Fruit fly (Drosophila melanogaster) whole organism, embryonic: ENCODE results near the gene CG18596.

Experiments
- B-H1 ChIP-seq: fragments of 200-800 bp; sonication (Bioruptor generic); IDR thresholded peaks from 3 replicates; pipeline ENCODE4 v1.3.6; 2022; ENCODE audit warnings: missing biosample characterization, missing genetic modification characterization
- CG10654 ChIP-seq: fragments of 200-800 bp; sonication (Bioruptor generic); optimal IDR thresholded peaks from 2 replicates; lab custom pipeline; 2016; ENCODE audit warnings: missing biosample characterization, missing genetic modification characterization
- CG11504 ChIP-seq: fragments of 200-800 bp; sonication (Bioruptor generic); optimal IDR thresholded peaks from 3 replicates; lab custom pipeline; 2019; ENCODE audit warnings: missing biosample characterization, mild to moderate bottlenecking, missing genetic modification characterization, moderate library complexity
- CG14667 ChIP-seq: fragments of 200-800 bp; sonication (Bioruptor generic); IDR thresholded peaks from 2 replicates; pipeline ENCODE4 v1.3.6; 2022; ENCODE audit warnings: missing biosample characterization, missing genetic modification characterization
- CG14860 ChIP-seq: fragments of 200-800 bp; sonication (Bioruptor generic); IDR thresholded peaks from 3 replicates; pipeline ENCODE4 v1.3.6; 2022; ENCODE audit warnings: missing biosample characterization, missing genetic modification characterization; ENCODE audit not compliant: partially characterized antibody
- CG15011 ChIP-seq: fragments of 200-800 bp; sonication (Bioruptor generic); optimal IDR thresholded peaks from 3 replicates; lab custom pipeline; 2018; ENCODE audit warnings: missing biosample characterization, mild to moderate bottlenecking, missing genetic modification characterization
- CG1647 ChIP-seq: fragments of 200-800 bp; sonication (Bioruptor generic); optimal IDR thresholded peaks from 3 replicates; lab custom pipeline; 2016; ENCODE audit warnings: missing biosample characterization, missing genetic modification characterization
- CG17568 ChIP-seq: fragments of 200-800 bp; sonication (Bioruptor generic); optimal IDR thresholded peaks from 2 replicates; lab custom pipeline; 2018; ENCODE audit warnings: missing biosample characterization, mild to moderate bottlenecking, missing genetic modification characterization, moderate library complexity
- CG17802 ChIP-seq: fragments of 200-800 bp; sonication (Bioruptor generic); optimal IDR thresholded peaks from 2 replicates; lab custom pipeline; 2018; ENCODE audit warnings: missing biosample characterization, mild to moderate bottlenecking, missing genetic modification characterization, moderate library complexity
- CG1832 ChIP-seq: fragments of 200-800 bp; sonication (Bioruptor generic); optimal IDR thresholded peaks from 2 replicates; lab custom pipeline; 2017; ENCODE audit warnings: missing biosample characterization, mild to moderate bottlenecking, missing genetic modification characterization, inconsistent platforms
- CG31441 ChIP-seq: fragments of 200-800 bp; sonication (Bioruptor generic); IDR thresholded peaks from 2 replicates; pipeline ENCODE4 v1.3.6; 2022; ENCODE audit warnings: missing biosample characterization, missing genetic modification characterization
- CG34422 ChIP-seq: fragments of 200-800 bp; sonication (Bioruptor generic); IDR thresholded peaks from 3 replicates; pipeline ENCODE4 v1.3.6; 2022; ENCODE audit warnings: missing biosample characterization, missing genetic modification characterization
- CG42726 ChIP-seq: fragments of 200-800 bp; sonication (Bioruptor generic); IDR thresholded peaks from 2 replicates; pipeline ENCODE4 v1.3.6; 2022; ENCODE audit warnings: missing biosample characterization, missing genetic modification characterization; ENCODE audit not compliant: partially characterized antibody
- CG43689 ChIP-seq: fragments of 200-800 bp; sonication (Bioruptor generic); IDR thresholded peaks from 2 replicates; pipeline ENCODE4 v1.3.6; 2022; ENCODE audit warnings: missing biosample characterization, missing genetic modification characterization
- CG6654 ChIP-seq: fragments of 200-800 bp; sonication (Bioruptor generic); optimal IDR thresholded peaks from 2 replicates; lab custom pipeline; 2017; ENCODE audit warnings: missing biosample characterization, mild to moderate bottlenecking, missing genetic modification characterization
- CG6689 ChIP-seq: fragments of 200-800 bp; sonication (Bioruptor generic); IDR thresholded peaks from 2 replicates; pipeline ENCODE4 v1.3.6; 2022; ENCODE audit warnings: missing biosample characterization, missing genetic modification characterization
- CG7556 ChIP-seq: fragments of 200-800 bp; sonication (Bioruptor generic); optimal IDR thresholded peaks from 2 replicates; lab custom pipeline; 2017; ENCODE audit warnings: missing biosample characterization, mild to moderate bottlenecking, missing genetic modification characterization
- CG8281 ChIP-seq: fragments of 200-800 bp; sonication (Bioruptor generic); optimal IDR thresholded peaks from 2 replicates; lab custom pipeline; 2018; ENCODE audit warnings: missing biosample characterization, mild to moderate bottlenecking, missing genetic modification characterization, moderate library complexity
- CG9727 ChIP-seq: fragments of 200-800 bp; sonication (Bioruptor generic); optimal IDR thresholded peaks from 3 replicates; lab custom pipeline; 2017; ENCODE audit warnings: missing biosample characterization, mild to moderate bottlenecking, missing genetic modification characterization
- Dek ChIP-seq: fragments of 200-800 bp; sonication (Bioruptor generic); optimal IDR thresholded peaks from 3 replicates; lab custom pipeline; 2019; ENCODE audit warnings: missing biosample characterization, mild to moderate bottlenecking, missing genetic modification characterization, moderate library complexity
- E2f2 ChIP-seq: fragments of 200-800 bp; sonication (Bioruptor generic); IDR thresholded peaks from 2 replicates; pipeline ENCODE4 v1.3.6; 2022; ENCODE audit warnings: missing biosample characterization, missing genetic modification characterization
- Gug ChIP-seq: fragments of 200-800 bp; sonication (Bioruptor generic); IDR thresholded peaks from 4 replicates; pipeline ENCODE4 v1.3.6; 2022; ENCODE audit warnings: missing biosample characterization, missing genetic modification characterization
- Hr3 ChIP-seq: fragments of 200-800 bp; sonication (Bioruptor generic); optimal IDR thresholded peaks from 3 replicates; lab custom pipeline; 2016; ENCODE audit warnings: missing biosample characterization, missing genetic modification characterization
- NC2α ChIP-seq: fragments of 200-800 bp; sonication (Bioruptor generic); optimal IDR thresholded peaks from 2 replicates; lab custom pipeline; 2016; ENCODE audit warnings: missing biosample characterization, missing genetic modification characterization
- NfI ChIP-seq: fragments of 200-800 bp; sonication (Bioruptor generic); optimal IDR thresholded peaks from 3 replicates; lab custom pipeline; 2018; ENCODE audit warnings: missing biosample characterization, mild to moderate bottlenecking, missing genetic modification characterization, moderate library complexity
- Oli ChIP-seq: fragments of 200-800 bp; sonication (Bioruptor generic); optimal IDR thresholded peaks from 2 replicates; lab custom pipeline; 2018; ENCODE audit warnings: missing biosample characterization, mild to moderate bottlenecking, missing genetic modification characterization, moderate library complexity
- Pdp1 ChIP-seq, 2 experiments: fragments of 200-800 bp; sonication (Bioruptor generic); optimal IDR thresholded peaks; 3 replicates each; lab custom pipeline; 2016; ENCODE audit warnings: missing biosample characterization in 2 of 2, missing genetic modification characterization in 2 of 2, mild to moderate bottlenecking in 1 of 2, moderate library complexity in 1 of 2
- Spps ChIP-seq: fragments of 200-800 bp; sonication (Bioruptor generic); optimal IDR thresholded peaks from 2 replicates; lab custom pipeline; 2018; ENCODE audit warnings: missing biosample characterization, mild to moderate bottlenecking, missing genetic modification characterization
- Stat92E ChIP-seq, 3 experiments: fragments of >200 bp in 2 of 3; fragments of 200-800 bp in 1 of 3; sonication (Bioruptor generic) in 1 of 3; optimal IDR thresholded peaks; 2 replicates each; lab custom pipeline; 2017 to 2019; ENCODE audit warnings: missing biosample characterization in 3 of 3, missing genetic modification characterization in 3 of 3, mild to moderate bottlenecking in 1 of 3, moderate library complexity in 1 of 3
- Tbp ChIP-seq: fragments of >200 bp; optimal IDR thresholded peaks from 2 replicates; lab custom pipeline; 2018; ENCODE audit warnings: missing biosample characterization, missing genetic modification characterization
- al ChIP-seq: fragments of 200-800 bp; sonication (Bioruptor generic); IDR thresholded peaks from 2 replicates; pipeline ENCODE4 v1.3.6; 2022; ENCODE audit warnings: missing biosample characterization, missing genetic modification characterization
- btn ChIP-seq: fragments of 200-800 bp; sonication (Bioruptor generic); optimal IDR thresholded peaks from 2 replicates; lab custom pipeline; 2016; ENCODE audit warnings: missing biosample characterization, missing genetic modification characterization
- dati ChIP-seq: fragments of 200-800 bp; sonication (Bioruptor generic); IDR thresholded peaks from 2 replicates; pipeline ENCODE4 v1.3.6; 2022; ENCODE audit warnings: missing biosample characterization, missing genetic modification characterization
- eve ChIP-seq, 2 experiments: fragments of >200 bp; optimal IDR thresholded peaks; 2 replicates each; lab custom pipeline; 2017; ENCODE audit warnings: missing biosample characterization in 2 of 2, missing genetic modification characterization in 2 of 2
- gem ChIP-seq: fragments of 200-800 bp; sonication (Bioruptor generic); optimal IDR thresholded peaks from 2 replicates; lab custom pipeline; 2019; ENCODE audit warnings: missing biosample characterization, mild to moderate bottlenecking, missing genetic modification characterization, moderate library complexity
- gsb-n ChIP-seq: fragments of 200-800 bp; sonication (Bioruptor generic); optimal IDR thresholded peaks from 3 replicates; lab custom pipeline; 2018; ENCODE audit warnings: missing biosample characterization, mild to moderate bottlenecking, missing genetic modification characterization
- kay ChIP-seq: fragments of 200-800 bp; sonication (Bioruptor generic); optimal IDR thresholded peaks from 2 replicates; lab custom pipeline; 2016; ENCODE audit warnings: missing biosample characterization, missing genetic modification characterization
- kni ChIP-seq: fragments of 200-800 bp; sonication (Bioruptor generic); optimal IDR thresholded peaks from 3 replicates; lab custom pipeline; 2017; ENCODE audit warnings: mild to moderate bottlenecking, missing biosample characterization, missing genetic modification reagents, missing genetic modification characterization
- knrl ChIP-seq: fragments of 200-800 bp; sonication (Bioruptor generic); IDR thresholded peaks from 3 replicates; pipeline ENCODE4 v1.3.6; 2022; ENCODE audit warnings: missing biosample characterization, missing genetic modification characterization; ENCODE audit not compliant: partially characterized antibody
- lab ChIP-seq: fragments of 200-800 bp; sonication (Bioruptor generic); optimal IDR thresholded peaks from 3 replicates; lab custom pipeline; 2017; ENCODE audit warnings: missing biosample characterization, missing genetic modification characterization, mild to moderate bottlenecking, moderate library complexity, missing genetic modification reagents
- onecut ChIP-seq: fragments of 200-800 bp; sonication (Bioruptor generic); IDR thresholded peaks from 2 replicates; pipeline ENCODE4 v1.3.6; 2022; ENCODE audit warnings: missing biosample characterization, missing genetic modification characterization
- otp ChIP-seq: fragments of 200-800 bp; sonication (Bioruptor generic); IDR thresholded peaks from 3 replicates; pipeline ENCODE4, ENCODE4 v1.3.6; 2022; ENCODE audit warnings: missing biosample characterization, missing genetic modification characterization
- psq ChIP-seq: fragments of 200-800 bp; sonication (Bioruptor generic); optimal IDR thresholded peaks from 2 replicates; lab custom pipeline; 2017; ENCODE audit warnings: missing biosample characterization, missing genetic modification characterization
- sc ChIP-seq, 3 experiments: fragments of >200 bp in 2 of 3; fragments of 200-800 bp in 1 of 3; sonication (Bioruptor generic) in 1 of 3; optimal IDR thresholded peaks; 2 replicates in 2 of 3; 3 replicates in 1 of 3; lab custom pipeline; 2017; ENCODE audit warnings: mild to moderate bottlenecking in 1 of 3, missing biosample characterization in 1 of 3, missing genetic modification characterization in 1 of 3, missing genetic modification reagents in 1 of 3
- sd ChIP-seq: fragments of 200-800 bp; sonication (Bioruptor generic); optimal IDR thresholded peaks from 3 replicates; lab custom pipeline; 2018; ENCODE audit warnings: missing biosample characterization, mild to moderate bottlenecking, missing genetic modification characterization, moderate library complexity
- slbo ChIP-seq: fragments of 200-800 bp; sonication (Bioruptor generic); IDR thresholded peaks from 2 replicates; pipeline ENCODE4 v1.3.6; 2022; ENCODE audit warnings: missing biosample characterization, missing genetic modification characterization
- tll ChIP-seq, 2 experiments: fragments of 200-800 bp in 1 of 2; fragments of >200 bp in 1 of 2; sonication (Bioruptor generic) in 1 of 2; optimal IDR thresholded peaks; 2 replicates each; lab custom pipeline; 2017 to 2019; ENCODE audit warnings: missing biosample characterization in 2 of 2, missing genetic modification characterization in 2 of 2, mild to moderate bottlenecking in 1 of 2, moderate library complexity in 1 of 2

CG18596 gene

DNA sequence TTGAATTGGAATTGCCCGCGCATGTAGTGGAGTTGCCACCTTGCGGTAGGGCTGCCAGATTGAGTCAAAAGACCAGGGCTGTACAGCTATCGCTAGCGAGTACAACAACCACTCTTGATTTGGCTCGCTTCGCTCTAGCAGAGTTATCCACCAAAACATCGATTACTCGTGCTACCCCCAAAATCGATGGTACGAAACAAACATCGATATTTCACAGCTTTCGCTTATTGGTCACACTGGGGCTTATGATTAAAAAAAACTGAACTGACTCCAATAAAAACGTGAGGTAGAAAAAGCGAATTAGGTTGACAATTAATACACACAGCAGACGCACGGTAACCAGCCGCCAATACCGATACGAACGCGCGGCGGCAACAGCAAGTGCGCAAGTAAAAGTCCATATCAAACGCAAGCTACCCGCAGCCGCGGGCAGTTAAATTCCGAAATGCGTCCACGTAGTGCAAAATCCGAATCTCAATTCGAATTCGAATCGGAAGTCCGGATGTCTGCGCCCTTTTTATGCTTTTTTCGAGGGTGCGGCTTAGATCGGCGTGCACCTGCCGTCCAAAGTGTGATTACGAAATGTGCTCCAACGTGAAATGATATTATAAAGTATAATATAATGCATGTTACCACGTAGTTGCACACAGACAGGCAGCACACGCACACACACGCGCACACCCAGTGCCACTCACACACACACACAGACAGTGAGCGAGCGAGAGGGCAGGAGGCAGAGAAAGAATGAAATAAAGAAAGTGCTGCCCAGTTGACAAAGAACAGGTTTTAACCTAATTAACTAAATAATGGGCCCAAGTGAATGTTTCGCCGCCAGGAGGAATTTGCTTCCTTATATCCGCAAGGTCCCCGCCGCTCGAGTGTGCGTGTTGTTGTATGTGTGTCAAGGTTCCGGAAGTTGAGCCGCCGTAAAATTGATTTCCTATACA lies 19.0 kb upstream of the CG18596 start, which contains the start of gene Sar1 (continued):
- TF ChIP-seq knrl: peak; percentile 95
- peak; percentile 11 for TF ChIP-seq lab
- TF ChIP-seq CG1647: no peak
- TF ChIP-seq al: 0 out of 2 replicates have a peak, but pooled peaks have one; percentile 22
- TF ChIP-seq Spps (tag; lab: Kevin White, UChicago): peak; percentile 47
- peak in 1 of 2 experiments; percentile 53 for TF ChIP-seq tll (GFP tag; optimal IDR thresholded peaks at IDR 0.05; lab: Kevin White, UChicago)
- TF ChIP-seq onecut (GFP tag; lab: Robert Waterston, UW): peak; percentile 46; the same call in 1 of the 2 replicates
- TF ChIP-seq Tbp: no peak
- TF ChIP-seq Gug (GFP tag; lab: Robert Waterston, UW): peak; percentile 42; the same call in 2 of the 4 replicates
- TF ChIP-seq CG31441 (GFP tag; lab: Robert Waterston, UW): no peak
- no peak for TF ChIP-seq dati (GFP tag; lab: Robert Waterston, UW)
- peak; percentile 16 for TF ChIP-seq gem (tag; lab: Kevin White, UChicago)
- TF ChIP-seq CG15011 (GFP tag; lab: Kevin White, UChicago): no peak
- peak; percentile 67 for TF ChIP-seq slbo (GFP tag; lab: Robert Waterston, UW)
- TF ChIP-seq eve (GFP tag; optimal IDR thresholded peaks at IDR 0.05; lab: Kevin White, UChicago): no peak
- TF ChIP-seq CG6689: no peak
- peak; percentile 5 for TF ChIP-seq CG17568 (GFP tag; lab: Kevin White, UChicago)
- TF ChIP-seq btn: no peak
- TF ChIP-seq Dek (tag; lab: Kevin White, UChicago): peak; percentile 41
- TF ChIP-seq otp: no peak
- no peak for TF ChIP-seq CG14667 (GFP tag; lab: Robert Waterston, UW)
- TF ChIP-seq Oli (tag; lab: Kevin White, UChicago): no peak
- no peak for TF ChIP-seq NC2α (GFP tag; lab: Kevin White, UChicago)
- peak; percentile 51; the same call in 2 of the 3 replicates for TF ChIP-seq CG34422 (GFP tag; lab: Robert Waterston, UW)
- peak; percentile 30 for TF ChIP-seq CG10654
- peak in 1 of 3 experiments; percentile 90 for TF ChIP-seq Stat92E (GFP tag; optimal IDR thresholded peaks at IDR 0.05; lab: Kevin White, UChicago)
- TF ChIP-seq E2f2: peak; percentile 100
- peak; percentile 79 for TF ChIP-seq CG11504
- peak; percentile 3 for TF ChIP-seq kni (GFP tag; lab: Kevin White, UChicago)
- TF ChIP-seq Pdp1 (GFP tag; optimal IDR thresholded peaks at IDR 0.05; lab: Kevin White, UChicago): peak in 1 of 2 experiments; percentile 59
- TF ChIP-seq NfI (GFP tag; lab: Kevin White, UChicago): no peak
- TF ChIP-seq CG17802 (tag; lab: Kevin White, UChicago): no peak
- no peak for TF ChIP-seq CG9727
- TF ChIP-seq kay (GFP tag; lab: Kevin White, UChicago): no peak
- TF ChIP-seq CG6654: no peak
- TF ChIP-seq CG42726 (GFP tag; lab: Robert Waterston, UW): peak; percentile 96
- no peak for TF ChIP-seq B-H1 (GFP tag; lab: Robert Waterston, UW)
- TF ChIP-seq CG1832 (GFP tag; lab: Kevin White, UChicago): peak; percentile 69
- no peak for TF ChIP-seq sc (optimal IDR thresholded peaks at IDR 0.05; lab: Kevin White, UChicago)
- TF ChIP-seq sc (GFP tag; optimal IDR thresholded peaks at IDR 0.05; lab: Kevin White, UChicago): no peak
- TF ChIP-seq CG7556: no peak
- no peak for TF ChIP-seq psq
- TF ChIP-seq gsb-n (tag; lab: Kevin White, UChicago): peak; percentile 70
- TF ChIP-seq CG14860 (GFP tag; lab: Robert Waterston, UW): peak; percentile 81
- peak; percentile 4 for TF ChIP-seq sd (tag; lab: Kevin White, UChicago)
- TF ChIP-seq CG8281 (tag; lab: Kevin White, UChicago): no peak
- TF ChIP-seq CG43689 (GFP tag; lab: Robert Waterston, UW): no peak
- TF ChIP-seq Hr3 (GFP tag; lab: Kevin White, UChicago): peak; percentile 12
